Worm (Caenorhabditis elegans): ENCODE results near the gene lido-10.

The lido-10 gene

DNA sequence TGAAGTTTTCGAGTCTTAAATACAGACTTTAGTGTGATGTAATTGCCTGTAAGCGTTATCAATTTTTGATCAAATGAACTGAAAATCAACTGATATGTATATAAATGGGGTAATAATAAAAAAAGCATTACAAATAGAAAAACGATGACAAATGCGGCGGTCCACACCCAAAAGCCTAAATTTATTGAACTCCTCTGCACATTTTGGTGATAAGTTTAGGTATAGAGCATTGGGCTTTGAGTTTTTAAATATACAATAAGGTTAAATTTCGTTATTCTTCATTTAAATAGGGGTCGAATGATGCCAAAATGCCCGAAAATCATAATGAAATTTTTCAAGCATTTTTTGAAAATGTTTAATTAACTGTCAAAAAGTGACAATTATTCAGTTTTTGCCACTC, 17.5 kb downstream of the lido-10 start, which contains the start of gene clec-3:
clec-3 (minus strand) TSS at position 101 of the 400 bp plus-strand sequence.
- TF ChIP-seq lin-13 (GFP tag; optimal IDR thresholded peaks at IDR 0.05) = no peak
- TF ChIP-seq mep-1 (tag; optimal IDR thresholded peaks at IDR 0.05) = no peak
- TF ChIP-seq ceh-44 (GFP tag; IDR thresholded peaks at IDR 0.05) = no peak
- no peak for TF ChIP-seq gei-8 (GFP tag; optimal IDR thresholded peaks at IDR 0.05)
- no peak for TF ChIP-seq tra-1 (GFP tag; IDR thresholded peaks at IDR 0.05)
- no peak for TF ChIP-seq lin-15B (tag; optimal IDR thresholded peaks at IDR 0.05)
- no peak for TF ChIP-seq jun-1 (tag; optimal IDR thresholded peaks at IDR 0.05)
- no peak for TF ChIP-seq aly-2 (tag; optimal IDR thresholded peaks at IDR 0.05)
- no peak for TF ChIP-seq mxl-2 (GFP tag; conservative IDR thresholded peaks at IDR 0.05)
- TF ChIP-seq fos-1 (tag; optimal IDR thresholded peaks at IDR 0.05) = no peak
- TF ChIP-seq attf-4 (tag; optimal IDR thresholded peaks at IDR 0.05) = no peak
- no peak for TF ChIP-seq cey-2 (tag; optimal IDR thresholded peaks at IDR 0.05; ENCODE audit: borderline replicate concordance, insufficient read depth)
- no peak for TF ChIP-seq nhr-111 (GFP tag; optimal IDR thresholded peaks at IDR 0.05)

DNA sequence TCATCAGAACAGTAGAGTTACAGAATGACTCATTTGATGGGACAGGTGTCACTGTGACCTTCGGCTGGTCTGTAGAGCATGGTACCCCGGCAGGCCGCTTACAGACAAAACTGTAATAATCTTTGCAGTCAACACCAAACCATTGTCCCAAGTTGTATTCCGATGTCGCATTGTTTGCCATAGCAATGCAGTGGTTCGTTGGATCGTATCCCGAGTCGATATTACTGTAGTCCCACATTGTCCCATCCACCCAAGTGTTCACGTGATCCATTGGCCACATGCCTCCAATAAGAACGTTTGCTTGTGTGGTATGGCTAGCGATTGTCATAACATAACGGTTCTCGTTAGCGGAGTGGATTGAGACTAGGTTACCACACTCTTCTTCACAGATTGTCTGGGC, 18.6 kb downstream of the lido-10 start:
- TF ChIP-seq unc-62 (GFP tag; optimal IDR thresholded peaks at IDR 0.05 in 1 of 2) (peak in 1 of 2 experiments; percentile 91), unc-62 (tag; optimal IDR thresholded peaks at IDR 0.05) (no peak), snpc-4 (tag; optimal IDR thresholded peaks at IDR 0.05) (no peak)

DNA sequence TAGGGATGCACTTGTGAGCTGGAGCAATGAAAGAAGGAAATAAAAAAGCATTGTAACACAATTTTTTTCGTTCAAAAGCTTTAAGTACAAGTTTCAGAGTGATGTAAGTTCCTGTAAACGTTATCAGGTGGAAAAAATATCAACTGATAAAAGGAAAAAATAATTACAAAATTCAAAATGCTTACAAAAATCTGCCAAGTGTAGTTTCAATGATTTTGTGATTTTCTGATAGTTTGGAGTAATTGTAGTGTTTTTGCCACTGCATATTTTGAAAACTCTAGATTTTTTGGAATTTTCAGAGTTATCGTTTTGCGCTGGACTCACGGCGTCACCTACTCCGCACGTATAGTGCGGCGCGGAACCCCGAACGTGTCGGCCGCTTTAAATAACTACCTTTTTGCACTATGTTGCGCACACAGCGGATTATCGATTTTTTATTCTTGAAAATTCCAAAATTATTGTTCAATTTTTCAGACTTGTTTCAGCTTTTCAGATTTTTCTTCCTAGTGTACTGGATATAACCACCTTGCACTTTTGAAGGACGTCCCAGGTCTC, 21.1 kb downstream of the lido-10 start, which contains the start of gene clec-2:
clec-2 (minus strand) TSS at position 51 of the 555 bp plus-strand sequence.
- TF ChIP-seq aha-1 (tag) = peak; percentile 7
- TF ChIP-seq Y105C5A.15 (GFP tag; IDR thresholded peaks at IDR 0.05) = no peak

DNA sequence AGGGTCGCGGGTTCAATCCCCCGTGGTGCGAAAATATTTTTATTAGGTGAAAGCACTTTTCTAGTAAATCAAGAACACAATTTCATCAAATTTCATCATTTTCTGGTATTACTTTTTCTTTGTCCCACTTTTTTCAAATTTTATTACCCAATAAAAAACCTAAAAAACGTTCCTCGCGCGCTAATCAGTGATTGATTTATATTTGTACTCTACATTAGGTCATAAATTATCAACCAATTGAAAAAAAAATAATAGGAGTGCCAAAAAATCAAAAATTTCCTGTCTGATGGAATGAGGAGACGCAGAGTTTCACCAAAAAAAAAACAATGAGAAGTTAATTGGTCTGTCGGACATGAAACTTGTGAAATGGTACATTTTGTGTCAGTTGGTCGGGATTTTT, 22.3 kb downstream of the lido-10 start:
- TF ChIP-seq duxl-1 (tag; optimal IDR thresholded peaks at IDR 0.05; ENCODE audit: poor library complexity) = no peak
- no peak for TF ChIP-seq lin-29 (GFP tag; IDR thresholded peaks at IDR 0.05)
- no peak for TF ChIP-seq Y105C5A.15 (GFP tag; IDR thresholded peaks at IDR 0.05)
- TF ChIP-seq spr-3 (GFP tag; optimal IDR thresholded peaks at IDR 0.05) = no peak
- no peak for TF ChIP-seq nhr-76 (tag; optimal IDR thresholded peaks at IDR 0.05)
- no peak for TF ChIP-seq lin-1 (GFP tag; IDR thresholded peaks at IDR 0.05)
- TF ChIP-seq F37D6.2 (tag; optimal IDR thresholded peaks at IDR 0.05) = no peak
- TF ChIP-seq mxl-3 (GFP tag; optimal IDR thresholded peaks at IDR 0.05) = no peak
- TF ChIP-seq unc-130 (GFP tag; optimal IDR thresholded peaks at IDR 0.05) = no peak
- no peak for TF ChIP-seq hif-1 (tag; optimal IDR thresholded peaks at IDR 0.05)
- no peak for TF ChIP-seq skn-1 (tag; optimal IDR thresholded peaks at IDR 0.05)
- no peak for TF ChIP-seq mes-2 (tag; optimal IDR thresholded peaks at IDR 0.05; ENCODE audit: poor library complexity, severe bottlenecking)
- no peak for TF ChIP-seq zip-2 (tag; optimal IDR thresholded peaks at IDR 0.05)
- TF ChIP-seq Y5F2A.4 (GFP tag; optimal IDR thresholded peaks at IDR 0.05) = no peak
- TF ChIP-seq ceh-32 (tag; optimal IDR thresholded peaks at IDR 0.05; ENCODE audit: poor library complexity) = no peak
- TF ChIP-seq nhr-111 (GFP tag; optimal IDR thresholded peaks at IDR 0.05) = no peak
- TF ChIP-seq nhr-237 (tag; optimal IDR thresholded peaks at IDR 0.05) = no peak
- TF ChIP-seq daf-16 (GFP tag; optimal IDR thresholded peaks at IDR 0.05) = no peak
- no peak for TF ChIP-seq daf-16 (tag; optimal IDR thresholded peaks at IDR 0.05)
- TF ChIP-seq tra-1 (GFP tag; IDR thresholded peaks at IDR 0.05) = 0 out of 2 replicates have a peak, but pooled peaks have one; percentile 14
- TF ChIP-seq Y75B8A.6 (GFP tag; IDR thresholded peaks at IDR 0.05) = no peak
- no peak for TF ChIP-seq vab-7 (GFP tag; IDR thresholded peaks at IDR 0.05)
- TF ChIP-seq attf-4 (tag; optimal IDR thresholded peaks at IDR 0.05) = no peak
- TF ChIP-seq ceh-20 (GFP tag; IDR thresholded peaks at IDR 0.05) = peak; percentile 86
- no peak for TF ChIP-seq mdl-1 (tag; optimal IDR thresholded peaks at IDR 0.05)
- 0 out of 2 replicates have a peak, but pooled peaks have one; percentile 8 for TF ChIP-seq dmd-6 (GFP tag; IDR thresholded peaks at IDR 0.05)
- TF ChIP-seq nhr-11 (tag; optimal IDR thresholded peaks at IDR 0.05) = no peak
- no peak for TF ChIP-seq zip-11 (GFP tag; IDR thresholded peaks at IDR 0.05)
- no peak for TF ChIP-seq ztf-7 (tag; optimal IDR thresholded peaks at IDR 0.05)
- TF ChIP-seq hlh-30 (tag; optimal IDR thresholded peaks at IDR 0.05; ENCODE audit: insufficient read depth) = no peak
- TF ChIP-seq dmd-9 (GFP tag; IDR thresholded peaks at IDR 0.05) = no peak
- no peak for TF ChIP-seq mep-1 (tag; optimal IDR thresholded peaks at IDR 0.05)
- peak; percentile 18 for TF ChIP-seq nhr-28 (tag; optimal IDR thresholded peaks at IDR 0.05)
